Fruit fly (Drosophila melanogaster) whole organism, embryonic: ENCODE data around the gene KFase.
A peak's percentile ranks its signal among the peaks of the same experiment; 100 is the strongest.

Source experiments
- Antp ChIP-seq: fragments of 200-800 bp; sonication (Bioruptor generic); optimal IDR thresholded peaks from 3 replicates; lab custom pipeline; 2016; ENCODE audit warnings: missing biosample characterization, missing genetic modification characterization
- Blimp-1 ChIP-seq: fragments of 200-800 bp; sonication (Bioruptor generic); optimal IDR thresholded peaks from 3 replicates; lab custom pipeline; 2018; ENCODE audit warnings: missing biosample characterization, missing genetic modification characterization, mild to moderate bottlenecking, moderate library complexity, missing genetic modification reagents
- BtbVII ChIP-seq: fragments of 200-800 bp; sonication (Bioruptor generic); optimal IDR thresholded peaks from 3 replicates; lab custom pipeline; 2017; ENCODE audit warnings: missing biosample characterization, mild to moderate bottlenecking, missing genetic modification characterization
- CG10654 ChIP-seq: fragments of 200-800 bp; sonication (Bioruptor generic); optimal IDR thresholded peaks from 2 replicates; lab custom pipeline; 2016; ENCODE audit warnings: missing biosample characterization, missing genetic modification characterization
- CG10979 ChIP-seq: fragments of 200-800 bp; sonication (Bioruptor generic); optimal IDR thresholded peaks from 2 replicates; lab custom pipeline; 2018; ENCODE audit warnings: missing biosample characterization, mild to moderate bottlenecking, missing genetic modification characterization, moderate library complexity
- CG11723 ChIP-seq: fragments of 200-800 bp; sonication (Bioruptor generic); optimal IDR thresholded peaks from 2 replicates; lab custom pipeline; 2017; ENCODE audit warnings: missing biosample characterization, mild to moderate bottlenecking, missing genetic modification characterization
- CG12236 ChIP-seq: fragments of 200-800 bp; sonication (Bioruptor generic); optimal IDR thresholded peaks from 2 replicates; lab custom pipeline; 2016; ENCODE audit warnings: missing biosample characterization, missing genetic modification characterization
- CG12659 ChIP-seq: fragments of 200-800 bp; sonication (Bioruptor generic); optimal IDR thresholded peaks from 3 replicates; lab custom pipeline; 2017; ENCODE audit warnings: mild to moderate bottlenecking, missing biosample characterization, missing genetic modification reagents, missing genetic modification characterization
- CG13424 ChIP-seq: fragments of 200-800 bp; sonication (Bioruptor generic); optimal IDR thresholded peaks from 2 replicates; lab custom pipeline; 2019; ENCODE audit warnings: missing biosample characterization, mild to moderate bottlenecking, missing genetic modification characterization, moderate library complexity
- CG14050 ChIP-seq: fragments of 200-800 bp; sonication (Bioruptor generic); IDR thresholded peaks from 3 replicates; pipeline ENCODE4 v1.3.6; 2022; ENCODE audit warnings: missing biosample characterization, missing genetic modification characterization
- CG15073 ChIP-seq: fragments of 200-800 bp; sonication (Bioruptor generic); optimal IDR thresholded peaks from 2 replicates; lab custom pipeline; 2016; ENCODE audit warnings: missing biosample characterization, missing genetic modification characterization
- CG16815 ChIP-seq: fragments of 200-800 bp; sonication (Bioruptor generic); optimal IDR thresholded peaks from 3 replicates; lab custom pipeline; 2017; ENCODE audit warnings: missing biosample characterization, mild to moderate bottlenecking, missing genetic modification characterization
- CG2678 ChIP-seq: fragments of 200-800 bp; sonication (Bioruptor generic); optimal IDR thresholded peaks from 3 replicates; lab custom pipeline; 2019; ENCODE audit warnings: missing biosample characterization, mild to moderate bottlenecking, missing genetic modification characterization, moderate library complexity
- CG31365 ChIP-seq: fragments of 200-800 bp; sonication (Bioruptor generic); optimal IDR thresholded peaks from 2 replicates; lab custom pipeline; 2018; ENCODE audit warnings: missing biosample characterization, mild to moderate bottlenecking, missing genetic modification characterization
- CG3163 ChIP-seq: fragments of 200-800 bp; sonication (Bioruptor generic); optimal IDR thresholded peaks from 3 replicates; lab custom pipeline; 2016; ENCODE audit warnings: missing biosample characterization, missing genetic modification characterization
- CG33213 ChIP-seq: fragments of 200-800 bp; sonication (Bioruptor generic); optimal IDR thresholded peaks from 3 replicates; lab custom pipeline; 2016; ENCODE audit warnings: missing biosample characterization, missing genetic modification characterization
- CG4404 ChIP-seq: fragments of 200-800 bp; sonication (Bioruptor generic); IDR thresholded peaks from 2 replicates; pipeline ENCODE4 v1.3.6; 2022; ENCODE audit warnings: missing biosample characterization, missing genetic modification characterization
- CG4707 ChIP-seq: fragments of 200-800 bp; sonication (Bioruptor generic); optimal IDR thresholded peaks from 2 replicates; lab custom pipeline; 2018; ENCODE audit warnings: missing biosample characterization, mild to moderate bottlenecking, missing genetic modification characterization, moderate library complexity
- CG4854 ChIP-seq: fragments of 200-800 bp; sonication (Bioruptor generic); optimal IDR thresholded peaks from 2 replicates; lab custom pipeline; 2016; ENCODE audit warnings: missing biosample characterization, missing genetic modification characterization, inconsistent platforms
- CG6813 ChIP-seq: fragments of 200-800 bp; sonication (Bioruptor generic); optimal IDR thresholded peaks from 2 replicates; lab custom pipeline; 2017; ENCODE audit warnings: missing biosample characterization, missing genetic modification characterization, mild to moderate bottlenecking, moderate library complexity, missing genetic modification reagents
- CG7987 ChIP-seq: fragments of 200-800 bp; sonication (Bioruptor generic); optimal IDR thresholded peaks from 2 replicates; lab custom pipeline; 2018; ENCODE audit warnings: missing biosample characterization, mild to moderate bottlenecking, missing genetic modification characterization, moderate library complexity
- CG8944 ChIP-seq: fragments of 200-800 bp; sonication (Bioruptor generic); optimal IDR thresholded peaks from 3 replicates; lab custom pipeline; 2016; ENCODE audit warnings: missing biosample characterization, missing genetic modification characterization
- CG9727 ChIP-seq: fragments of 200-800 bp; sonication (Bioruptor generic); optimal IDR thresholded peaks from 3 replicates; lab custom pipeline; 2017; ENCODE audit warnings: missing biosample characterization, mild to moderate bottlenecking, missing genetic modification characterization
- CG9817 ChIP-seq: fragments of 200-800 bp; sonication (Bioruptor generic); optimal IDR thresholded peaks from 2 replicates; lab custom pipeline; 2018; ENCODE audit warnings: missing biosample characterization, mild to moderate bottlenecking, missing genetic modification characterization, moderate library complexity
- CTCF ChIP-seq: fragments of 200-800 bp; sonication (Bioruptor generic); optimal IDR thresholded peaks from 2 replicates; lab custom pipeline; 2017; ENCODE audit warnings: missing biosample characterization, mild to moderate bottlenecking, missing genetic modification characterization, moderate library complexity
- ERR ChIP-seq: fragments of 200-800 bp; sonication (Bioruptor generic); optimal IDR thresholded peaks from 2 replicates; lab custom pipeline; 2016; ENCODE audit warnings: missing biosample characterization, missing genetic modification characterization
- Fer3 ChIP-seq: fragments of 200-800 bp; sonication (Bioruptor generic); optimal IDR thresholded peaks from 2 replicates; lab custom pipeline; 2018; ENCODE audit warnings: missing biosample characterization, mild to moderate bottlenecking, missing genetic modification characterization, moderate library complexity
- HLH3B ChIP-seq: fragments of 200-800 bp; sonication (Bioruptor generic); IDR thresholded peaks from 2 replicates; pipeline ENCODE4 v1.3.6; 2022; ENCODE audit warnings: missing biosample characterization, missing genetic modification characterization
- NC2β ChIP-seq: fragments of 200-800 bp; sonication (Bioruptor generic); optimal IDR thresholded peaks from 2 replicates; lab custom pipeline; 2016; ENCODE audit warnings: missing biosample characterization, missing genetic modification characterization
- PHDP ChIP-seq: fragments of 200-800 bp; sonication (Bioruptor generic); optimal IDR thresholded peaks from 3 replicates; lab custom pipeline; 2018; ENCODE audit warnings: missing biosample characterization, mild to moderate bottlenecking, missing genetic modification characterization, moderate library complexity
- Ptx1 ChIP-seq: fragments of 200-800 bp; sonication (Bioruptor generic); IDR thresholded peaks from 2 replicates; pipeline ENCODE4 v1.3.6; 2022; ENCODE audit warnings: missing biosample characterization, missing genetic modification characterization
- ara ChIP-seq: fragments of 200-800 bp; sonication (Bioruptor generic); IDR thresholded peaks from 2 replicates; pipeline ENCODE4 v1.3.6; 2022; ENCODE audit warnings: missing biosample characterization, missing genetic modification characterization
- ase ChIP-seq: fragments of 200-800 bp; sonication (Bioruptor generic); IDR thresholded peaks from 3 replicates; pipeline ENCODE4 v1.3.6; 2022; ENCODE audit warnings: missing biosample characterization, missing genetic modification characterization
- chm ChIP-seq: fragments of 200-800 bp; sonication (Bioruptor generic); IDR thresholded peaks from 2 replicates; pipeline ENCODE4 v1.3.6; 2022; ENCODE audit warnings: missing biosample characterization, missing genetic modification characterization
- dan ChIP-seq: fragments of 200-800 bp; sonication (Bioruptor generic); IDR thresholded peaks from 2 replicates; pipeline ENCODE4 v1.3.6; 2022; ENCODE audit warnings: missing biosample characterization, missing genetic modification characterization
- dmrt11E ChIP-seq: fragments of 200-800 bp; sonication (Bioruptor generic); optimal IDR thresholded peaks from 3 replicates; lab custom pipeline; 2018; ENCODE audit warnings: missing biosample characterization, mild to moderate bottlenecking, missing genetic modification characterization, moderate library complexity
- eyg ChIP-seq: fragments of 200-800 bp; sonication (Bioruptor generic); optimal IDR thresholded peaks from 3 replicates; lab custom pipeline; 2016; ENCODE audit warnings: missing biosample characterization, missing genetic modification characterization
- fd102C ChIP-seq: fragments of 200-800 bp; sonication (Bioruptor generic); optimal IDR thresholded peaks from 2 replicates; lab custom pipeline; 2018; ENCODE audit warnings: missing biosample characterization, mild to moderate bottlenecking, missing genetic modification characterization, moderate library complexity
- fd96Cb ChIP-seq: fragments of 200-800 bp; sonication (Bioruptor generic); optimal IDR thresholded peaks from 2 replicates; lab custom pipeline; 2018; ENCODE audit warnings: missing biosample characterization, mild to moderate bottlenecking, missing genetic modification characterization, moderate library complexity
- lmd ChIP-seq: fragments of 200-800 bp; sonication (Bioruptor generic); IDR thresholded peaks from 2 replicates; pipeline ENCODE4 v1.3.6; 2022; ENCODE audit warnings: missing biosample characterization, missing genetic modification characterization
- lola ChIP-seq, 3 experiments: fragments of >200 bp in 2 of 3; fragments of 200-800 bp in 1 of 3; sonication (Bioruptor generic) in 1 of 3; optimal IDR thresholded peaks; 2 replicates each; lab custom pipeline; 2017 to 2019; ENCODE audit warnings: missing biosample characterization in 3 of 3, missing genetic modification characterization in 3 of 3, mild to moderate bottlenecking in 1 of 3, moderate library complexity in 1 of 3
- luna ChIP-seq: fragments of 200-800 bp; sonication (Bioruptor generic); optimal IDR thresholded peaks from 2 replicates; lab custom pipeline; 2016; ENCODE audit warnings: missing biosample characterization, missing genetic modification characterization
- nom ChIP-seq: fragments of 200-800 bp; sonication (Bioruptor generic); optimal IDR thresholded peaks from 2 replicates; lab custom pipeline; 2017; ENCODE audit warnings: missing biosample characterization, missing genetic modification characterization, mild to moderate bottlenecking, moderate library complexity, missing genetic modification reagents
- pan ChIP-seq, 4 experiments: fragments of >200 bp in 3 of 4; fragments of 200-800 bp in 1 of 4; sonication (Bioruptor generic) in 1 of 4; optimal IDR thresholded peaks in 3 of 4; IDR thresholded peaks in 1 of 4; 2 replicates each; pipeline versions ENCODE4 v1.3.6 to Lab custom; 2017 to 2022; ENCODE audit warnings: missing biosample characterization in 2 of 4, missing genetic modification characterization in 2 of 4, mixed read lengths in 1 of 4
- sqz ChIP-seq: fragments of 200-800 bp; sonication (Bioruptor generic); optimal IDR thresholded peaks from 3 replicates; lab custom pipeline; 2018; ENCODE audit warnings: missing biosample characterization, mild to moderate bottlenecking, missing genetic modification characterization
- ssp ChIP-seq: fragments of 200-800 bp; sonication (Bioruptor generic); IDR thresholded peaks from 2 replicates; pipeline ENCODE4 v1.3.6; 2022; ENCODE audit warnings: missing biosample characterization, missing genetic modification characterization
- trh ChIP-seq: fragments of 200-800 bp; sonication (Bioruptor generic); optimal IDR thresholded peaks from 2 replicates; lab custom pipeline; 2016; ENCODE audit warnings: missing biosample characterization, missing genetic modification characterization
- vvl ChIP-seq: fragments of 200-800 bp; sonication (Bioruptor generic); IDR thresholded peaks from 2 replicates; pipeline ENCODE4 v1.3.6; 2022; ENCODE audit warnings: missing biosample characterization, missing genetic modification characterization
- yki ChIP-seq: fragments of >200 bp; optimal IDR thresholded peaks from 3 replicates; lab custom pipeline; 2018
- zfh1 ChIP-seq: fragments of 200-800 bp; sonication (Bioruptor generic); IDR thresholded peaks from 3 replicates; pipeline ENCODE4 v1.3.6; 2022; ENCODE audit warnings: missing biosample characterization, missing genetic modification characterization

Gene KFase

dm6 chr2L:6462259-6462658 is 26.3 kb downstream of the KFase start (continued):
- no peak for TF ChIP-seq ssp
- TF ChIP-seq CG6813: no peak
- peak; percentile 10 for TF ChIP-seq eyg (GFP tag; lab: Kevin White, UChicago)
- TF ChIP-seq CG12236: no peak
- TF ChIP-seq CG16815 (GFP tag; lab: Kevin White, UChicago): no peak
- TF ChIP-seq NC2β (GFP tag; lab: Kevin White, UChicago): no peak
- TF ChIP-seq yki (lab: Kevin White, UChicago): no peak
- TF ChIP-seq CG8944 (GFP tag; lab: Kevin White, UChicago): no peak
- TF ChIP-seq trh (GFP tag; lab: Kevin White, UChicago): no peak

DNA sequence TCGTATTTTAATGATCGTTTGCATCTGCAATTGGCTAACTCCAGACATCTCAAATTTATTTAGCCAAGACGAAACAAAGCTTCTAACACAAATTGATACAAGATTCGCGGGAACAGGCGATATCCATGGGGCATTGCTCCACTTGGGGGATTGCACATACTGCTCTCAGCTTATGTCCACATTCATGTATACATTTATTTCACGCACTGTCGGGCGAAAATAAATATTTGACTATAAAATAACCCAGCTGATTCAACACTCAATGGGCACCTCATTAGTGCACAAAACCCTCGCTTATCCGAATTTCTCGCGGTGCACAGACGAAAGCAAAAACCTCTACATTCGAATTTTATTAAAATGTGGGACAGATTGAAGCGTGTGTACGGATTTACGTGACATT is 27.1 kb downstream of the KFase start:
- TF ChIP-seq CG7987 (GFP tag; lab: Kevin White, UChicago) (peak; percentile 65), CG4404 (no peak), dmrt11E (tag; lab: Kevin White, UChicago) (peak; percentile 1), CG10654 (GFP tag; lab: Kevin White, UChicago) (peak; percentile 8), Blimp-1 (GFP tag; lab: Kevin White, UChicago) (peak; percentile 52), dan (GFP tag; lab: Robert Waterston, UW) (no peak), CG9817 (tag; lab: Kevin White, UChicago) (peak; percentile 0), CG14050 (no peak), luna (no peak), CG13424 (tag; lab: Kevin White, UChicago) (peak; percentile 48), lmd (GFP tag; lab: Robert Waterston, UW) (no peak), ase (GFP tag; lab: Robert Waterston, UW) (peak; percentile 36; the same call in 1 of the 3 replicates), fd102C (GFP tag; lab: Kevin White, UChicago) (no peak), nom (GFP tag; lab: Kevin White, UChicago) (no peak), vvl (GFP tag; lab: Robert Waterston, UW) (peak; percentile 30), CG3163 (GFP tag; lab: Kevin White, UChicago) (no peak), CG10979 (tag; lab: Kevin White, UChicago) (no peak), CG15073 (GFP tag; lab: Kevin White, UChicago) (no peak), CG11723 (GFP tag; lab: Kevin White, UChicago) (peak; percentile 2), CG4707 (peak; percentile 55), PHDP (tag; lab: Kevin White, UChicago) (peak; percentile 61), HLH3B (no peak), ara (GFP tag; lab: Robert Waterston, UW) (0 out of 2 replicates have a peak, but pooled peaks have one; percentile 4), Fer3 (tag; lab: Kevin White, UChicago) (peak; percentile 37), Ptx1 (GFP tag; lab: Robert Waterston, UW) (no peak), CG31365 (tag; lab: Kevin White, UChicago) (peak; percentile 10), CG33213 (GFP tag; lab: Kevin White, UChicago) (peak; percentile 33), CG2678 (tag; lab: Kevin White, UChicago) (peak; percentile 57), pan (optimal IDR thresholded peaks at IDR 0.05; lab: Kevin White, UChicago) (no peak), pan (GFP tag; optimal IDR thresholded peaks at IDR 0.05 in 1 of 2, IDR thresholded peaks at IDR 0.05 in 1 of 2) (peak in 1 of 2 experiments; percentile 35), BtbVII (GFP tag; lab: Kevin White, UChicago) (peak; percentile 59), zfh1 (GFP tag; lab: Robert Waterston, UW) (peak; percentile 46; the same call in 1 of the 3 replicates), CG12659 (GFP tag; lab: Kevin White, UChicago) (peak; percentile 18), sqz (peak; percentile 15), CG4854 (GFP tag; lab: Kevin White, UChicago) (peak; percentile 23), lola (GFP tag; optimal IDR thresholded peaks at IDR 0.05; lab: Kevin White, UChicago) (peak in 1 of 3 experiments; percentile 5), fd96Cb (tag; lab: Kevin White, UChicago) (no peak), Antp (GFP tag; lab: Kevin White, UChicago) (no peak), ERR (GFP tag; lab: Kevin White, UChicago) (no peak), CTCF (GFP tag; lab: Kevin White, UChicago) (peak; percentile 10), chm (GFP tag; lab: Robert Waterston, UW) (peak; percentile 44; the same call in 1 of the 2 replicates), CG9727 (GFP tag; lab: Kevin White, UChicago) (peak; percentile 25)
